Worm (Caenorhabditis elegans) whole organism, young adult: ENCODE results near the gene grl-2.

Source experiments
- F57C9.4 ChIP-seq: sonication (generic microtip); optimal IDR thresholded peaks from 2 replicates; lab custom pipeline; 2017; ENCODE audit warnings: mild to moderate bottlenecking, missing genetic modification characterization, missing compliant biosample characterization
- ccch-3 ChIP-seq: fragments of 200-800 bp; sonication (Bioruptor generic); optimal IDR thresholded peaks from 2 replicates; lab custom pipeline; 2018; ENCODE audit warnings: mild to moderate bottlenecking, missing genetic modification characterization, missing compliant biosample characterization
- ceh-100 ChIP-seq: fragments of 200-800 bp; sonication (Bioruptor generic); IDR thresholded peaks from 2 replicates; pipeline ENCODE4 v1.3.6; 2022; ENCODE audit warnings: missing genetic modification reagents, missing genetic modification characterization, missing compliant biosample characterization
- ceh-58 ChIP-seq: fragments of 200-800 bp; sonication (Bioruptor generic); IDR thresholded peaks from 2 replicates; pipeline ENCODE4 v1.3.6; 2022; ENCODE audit warnings: missing genetic modification characterization, missing compliant biosample characterization
- efl-1 ChIP-seq: fragments of 150-350 bp; optimal IDR thresholded peaks from 2 replicates; lab custom pipeline; 2014; ENCODE audit warnings: missing biosample characterization, missing genetic modification reagents, missing genetic modification characterization
- lin-54 ChIP-seq: fragments of 200-800 bp; sonication (Bioruptor generic); optimal IDR thresholded peaks from 2 replicates; lab custom pipeline; 2018; ENCODE audit warnings: mild to moderate bottlenecking, missing genetic modification characterization, missing compliant biosample characterization
- nhr-80 ChIP-seq: sonication (generic microtip); optimal IDR thresholded peaks from 2 replicates; lab custom pipeline; 2016; ENCODE audit warnings: missing genetic modification characterization, missing compliant biosample characterization
- pbrm-1 ChIP-seq: fragments of 200-800 bp; sonication (Bioruptor generic); IDR thresholded peaks from 2 replicates; pipeline ENCODE4 v1.3.6; 2022; ENCODE audit warnings: missing genetic modification reagents, missing genetic modification characterization, missing compliant biosample characterization
- rpc-1 ChIP-seq, 2 experiments: fragments of 150-350 bp in 1 of 2; sonication (generic microtip) in 1 of 2; optimal IDR thresholded peaks; 2 replicates each; lab custom pipeline; 2014 to 2018; ENCODE audit warnings: missing biosample characterization in 1 of 2, missing genetic modification characterization in 1 of 2, missing genetic modification reagents in 1 of 2, missing genotype in 1 of 2
- sea-2 ChIP-seq: fragments of 200-800 bp; sonication (Bioruptor generic); IDR thresholded peaks from 2 replicates; pipeline ENCODE4 v1.3.6; 2022; ENCODE audit warnings: missing genetic modification characterization, missing compliant biosample characterization
- unc-62 ChIP-seq: fragments of 150-350 bp; optimal IDR thresholded peaks from 2 replicates; lab custom pipeline; 2014; ENCODE audit warnings: missing biosample characterization, missing genetic modification reagents, missing genetic modification characterization
- ztf-26 ChIP-seq: sonication (generic microtip); optimal IDR thresholded peaks from 2 replicates; lab custom pipeline; 2017; ENCODE audit warnings: missing genetic modification characterization, missing compliant biosample characterization

grl-2 gene

DNA sequence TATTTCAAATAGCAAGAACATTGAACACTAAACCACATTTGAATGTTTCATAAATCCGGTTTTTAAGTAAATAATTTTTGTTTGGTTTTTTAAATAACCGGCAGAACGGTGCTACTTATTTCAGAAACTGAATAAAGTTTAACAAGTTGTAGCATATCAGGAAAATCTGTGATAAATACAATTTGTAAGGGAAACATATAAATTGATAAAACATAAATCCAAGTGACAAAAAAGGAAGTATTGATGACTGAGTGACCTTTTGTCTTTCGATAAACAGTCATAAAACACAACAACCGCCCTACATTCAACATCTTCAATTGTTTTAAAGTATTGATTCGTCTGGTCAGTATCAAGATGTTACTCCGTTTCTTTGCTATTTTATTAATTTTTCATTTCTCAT lies 50.4 kb downstream of the grl-2 start, which contains the start of gene far-5:
Gene far-5, plus strand, starts transcription at position 301 of the 400 bp plus-strand sequence.
- TF ChIP-seq rpc-1 (optimal IDR thresholded peaks at IDR 0.05; lab: Kevin White, UChicago) (no peak), rpc-1 (tag; optimal IDR thresholded peaks at IDR 0.05; lab: Kevin White, UChicago) (no peak), ccch-3 (GFP tag; lab: Kevin White, UChicago) (no peak), ceh-100 (no peak), pbrm-1 (no peak), unc-62 (GFP tag; lab: Kevin White, UChicago) (no peak), sea-2 (GFP tag; lab: Robert Waterston, UW) (no peak), F57C9.4 (no peak), efl-1 (no peak), lin-54 (no peak), ztf-26 (no peak), nhr-80 (tag; lab: Kevin White, UChicago) (no peak), ceh-58 (GFP tag; lab: Robert Waterston, UW) (no peak)
